Worm (Caenorhabditis elegans): ENCODE measurements around the gene hex-2.
A peak's percentile ranks its signal among the peaks of the same experiment; 100 is the strongest.

The hex-2 gene

DNA sequence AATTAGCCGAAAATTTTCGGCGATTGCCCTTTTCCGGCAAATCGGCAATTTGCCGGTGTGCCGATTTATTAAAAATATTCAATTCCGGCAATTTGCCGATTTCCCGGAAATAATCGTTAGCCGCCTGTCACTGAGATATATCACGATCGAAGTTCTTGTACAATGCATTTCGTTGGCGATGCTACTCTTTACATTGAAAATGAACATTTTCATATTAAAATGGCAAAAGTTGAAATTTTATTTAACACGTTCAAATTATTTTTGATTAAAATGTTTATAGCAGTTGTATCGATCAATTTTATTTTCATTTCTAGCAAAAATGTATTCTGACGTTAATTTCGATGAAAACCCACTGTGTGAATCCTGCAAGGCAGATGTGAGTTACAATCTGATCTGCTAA lies 39.5 kb upstream of the hex-2 start, which contains the start of gene M03E7.3:
M03E7.3 (plus strand) TSS at position 301 of the 400 bp plus-strand sequence.
- TF ChIP-seq aptf-2 (GFP tag; conservative IDR thresholded peaks at IDR 0.05) (no peak), snpc-4 (GFP tag; optimal IDR thresholded peaks at IDR 0.05) (no peak), snpc-4 (tag; optimal IDR thresholded peaks at IDR 0.05) (no peak), nfyb-1 (GFP tag; IDR thresholded peaks at IDR 0.05) (no peak), Y95B8A.8 (GFP tag; IDR thresholded peaks at IDR 0.05) (no peak), nhr-179 (tag; optimal IDR thresholded peaks at IDR 0.05) (no peak)

DNA sequence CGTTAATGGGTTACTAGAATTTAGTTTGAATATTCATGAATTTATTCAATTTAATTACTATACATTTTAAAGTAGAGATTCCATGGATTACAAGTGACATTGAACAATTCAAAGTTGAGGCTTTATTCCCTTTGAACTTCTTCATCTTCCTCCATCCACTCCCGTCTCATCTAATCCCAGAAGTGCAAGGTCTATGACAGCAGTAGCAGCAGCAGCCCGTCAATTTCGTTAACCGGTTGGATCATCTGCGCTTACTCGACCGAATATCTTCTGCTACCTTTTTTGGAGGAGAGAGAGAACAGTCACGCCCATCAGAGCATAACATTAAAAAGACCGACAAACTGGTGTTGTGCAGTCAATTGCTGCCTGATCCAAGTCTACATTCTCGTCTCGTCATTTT lies 36.9 kb upstream of the hex-2 start, which contains the start of gene M03E7.2:
M03E7.2 (plus strand) TSS at position 301 of the 400 bp plus-strand sequence.
- TF ChIP-seq F23B12.7 (tag; optimal IDR thresholded peaks at IDR 0.05; ENCODE audit: insufficient read depth) (no peak), rcor-1 (GFP tag; IDR thresholded peaks at IDR 0.05) (no peak), ama-1 (optimal IDR thresholded peaks at IDR 0.05) (no peak), ama-1 (GFP tag; optimal IDR thresholded peaks at IDR 0.05) (no peak), bed-2 (GFP tag; IDR thresholded peaks at IDR 0.05) (no peak), sdz-38 (tag; optimal IDR thresholded peaks at IDR 0.05) (no peak), hlh-12 (tag; optimal IDR thresholded peaks at IDR 0.05) (no peak), ceh-27 (GFP tag; optimal IDR thresholded peaks at IDR 0.05) (no peak), K12H6.12 (tag; optimal IDR thresholded peaks at IDR 0.05) (no peak), egrh-3 (GFP tag; IDR thresholded peaks at IDR 0.05) (no peak), cebp-1 (GFP tag; IDR thresholded peaks at IDR 0.05) (no peak), cebp-1 (tag; optimal IDR thresholded peaks at IDR 0.05) (no peak), mxl-1 (tag; optimal IDR thresholded peaks at IDR 0.05) (no peak), attf-5 (GFP tag; optimal IDR thresholded peaks at IDR 0.05) (no peak), chd-7 (tag; optimal IDR thresholded peaks at IDR 0.05) (no peak), Y79H2A.3 (GFP tag; conservative IDR thresholded peaks at IDR 0.05) (no peak), dpff-1 (tag; optimal IDR thresholded peaks at IDR 0.05) (no peak), somi-1 (GFP tag; optimal IDR thresholded peaks at IDR 0.05) (no peak), F49E8.2 (tag; optimal IDR thresholded peaks at IDR 0.05; ENCODE audit: insufficient read depth) (no peak), madf-10 (tag; optimal IDR thresholded peaks at IDR 0.05) (no peak), pha-4 (tag; optimal IDR thresholded peaks at IDR 0.05) (no peak), hrde-1 (tag; optimal IDR thresholded peaks at IDR 0.05; ENCODE audit: borderline replicate concordance) (no peak)

DNA sequence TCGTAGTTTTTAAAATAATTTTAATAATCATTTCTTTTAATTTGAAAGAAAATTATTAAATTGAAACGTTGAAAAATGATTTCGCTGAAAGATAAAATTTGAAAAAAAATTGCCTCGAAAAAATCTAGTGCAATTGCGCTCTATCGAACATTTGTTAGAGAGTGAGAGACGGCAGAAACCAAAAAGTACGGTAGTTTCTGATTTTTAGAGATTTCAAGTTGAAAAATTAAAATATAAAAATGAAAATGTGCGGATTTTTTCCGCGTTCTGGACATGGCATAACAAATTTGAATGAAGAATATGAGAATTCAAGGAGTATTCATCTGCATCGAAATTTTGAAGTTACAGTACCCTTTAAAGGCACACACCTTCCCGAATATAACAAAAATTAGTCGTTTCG lies 34.9 kb upstream of the hex-2 start:
- TF ChIP-seq aptf-3 (GFP tag; IDR thresholded peaks at IDR 0.05) (no peak), ZK185.1 (tag; optimal IDR thresholded peaks at IDR 0.05; ENCODE audit: poor library complexity, severe bottlenecking) (no peak), dox-1 (GFP tag; IDR thresholded peaks at IDR 0.05) (no peak; the same call in 1 of the 2 replicates), ekl-4 (GFP tag; IDR thresholded peaks at IDR 0.05) (no peak), ceh-100 (GFP tag; IDR thresholded peaks at IDR 0.05) (no peak), snpc-4 (GFP tag; optimal IDR thresholded peaks at IDR 0.05) (no peak), snpc-4 (tag; optimal IDR thresholded peaks at IDR 0.05) (peak in 1 of 4 experiments; percentile 7), nhr-80 (tag; optimal IDR thresholded peaks at IDR 0.05) (no peak), B0261.1 (tag; optimal IDR thresholded peaks at IDR 0.05) (no peak), ztf-18 (tag; optimal IDR thresholded peaks at IDR 0.05) (peak; percentile 14), B0035.1 (tag; optimal IDR thresholded peaks at IDR 0.05) (no peak), hmg-1.2 (GFP tag; IDR thresholded peaks at IDR 0.05) (no peak), D2030.7 (GFP tag; IDR thresholded peaks at IDR 0.05) (peak; percentile 67), efl-1 (GFP tag; optimal IDR thresholded peaks at IDR 0.05) (peak; percentile 47), Y67H2A.10 (GFP tag; conservative IDR thresholded peaks at IDR 0.05) (no peak), Y95B8A.8 (GFP tag; IDR thresholded peaks at IDR 0.05) (no peak), madf-6 (GFP tag; IDR thresholded peaks at IDR 0.05) (peak; percentile 63), athp-1 (tag; optimal IDR thresholded peaks at IDR 0.05) (no peak), mcd-1 (GFP tag; IDR thresholded peaks at IDR 0.05) (peak; percentile 86), ztf-26 (tag; optimal IDR thresholded peaks at IDR 0.05) (no peak), xnd-1 (tag; optimal IDR thresholded peaks at IDR 0.05) (peak; percentile 52), tbp1 (GFP tag; optimal IDR thresholded peaks at IDR 0.05) (peak; percentile 31), lsl-1 (GFP tag; optimal IDR thresholded peaks at IDR 0.05) (peak; percentile 89), cebp-2 (GFP tag; IDR thresholded peaks at IDR 0.05) (no peak)
